Worm (Caenorhabditis elegans): ENCODE measurements around the gene coq-2.

The coq-2 gene

ce11 chrIII:6961937-6962504, 26.3 kb downstream of the coq-2 start, which contains the start of the genes rpn-6.1 and F57B9.1 (continued):
- peak in 1 of 3 experiments; percentile 11 for TF ChIP-seq dpl-1 (GFP tag; optimal IDR thresholded peaks at IDR 0.05)
- peak; percentile 15 for TF ChIP-seq mep-1 (tag; optimal IDR thresholded peaks at IDR 0.05)
- TF ChIP-seq zip-4 (GFP tag; optimal IDR thresholded peaks at IDR 0.05): no peak
- TF ChIP-seq F16B12.6 (tag; optimal IDR thresholded peaks at IDR 0.05): no peak
- no peak for TF ChIP-seq nhr-11 (tag; optimal IDR thresholded peaks at IDR 0.05)
- TF ChIP-seq C16A3.4 (tag; optimal IDR thresholded peaks at IDR 0.05): no peak
- TF ChIP-seq unc-98 (GFP tag; IDR thresholded peaks at IDR 0.05): no peak
- TF ChIP-seq rnt-1 (tag; optimal IDR thresholded peaks at IDR 0.05): no peak
- no peak for TF ChIP-seq ama-1 (optimal IDR thresholded peaks at IDR 0.05)
- no peak for TF ChIP-seq nhr-19 (GFP tag; conservative IDR thresholded peaks at IDR 0.05)
- TF ChIP-seq fos-1 (tag; optimal IDR thresholded peaks at IDR 0.05): no peak
- TF ChIP-seq ceh-63 (GFP tag; optimal IDR thresholded peaks at IDR 0.05): no peak
- TF ChIP-seq aly-2 (tag; optimal IDR thresholded peaks at IDR 0.05): no peak
- no peak for TF ChIP-seq vab-15 (tag; optimal IDR thresholded peaks at IDR 0.05)
- no peak for TF ChIP-seq elt-2 (tag; optimal IDR thresholded peaks at IDR 0.05)
- no peak for TF ChIP-seq ceh-8 (GFP tag; optimal IDR thresholded peaks at IDR 0.05)
- TF ChIP-seq nhr-85 (tag): peak; percentile 49
- TF ChIP-seq hlh-17 (GFP tag; optimal IDR thresholded peaks at IDR 0.05; ENCODE audit: borderline replicate concordance): no peak
- no peak for TF ChIP-seq xbp-1 (tag; optimal IDR thresholded peaks at IDR 0.05)
- TF ChIP-seq unc-86 (tag; optimal IDR thresholded peaks at IDR 0.05): no peak
- no peak for TF ChIP-seq grh-1 (GFP tag; IDR thresholded peaks at IDR 0.05)
- TF ChIP-seq C34B4.2 (tag; optimal IDR thresholded peaks at IDR 0.05): no peak
- no peak for TF ChIP-seq pax-3 (tag; optimal IDR thresholded peaks at IDR 0.05)
- no peak for TF ChIP-seq isw-1 (GFP tag; IDR thresholded peaks at IDR 0.05)
- TF ChIP-seq nhr-71 (tag; optimal IDR thresholded peaks at IDR 0.05): peak; percentile 12
- TF ChIP-seq nhr-20 (tag; optimal IDR thresholded peaks at IDR 0.05): peak; percentile 29
- TF ChIP-seq alr-1 (tag; optimal IDR thresholded peaks at IDR 0.05; ENCODE audit: borderline replicate concordance): no peak
- TF ChIP-seq blmp-1 (tag; optimal IDR thresholded peaks at IDR 0.05): peak; percentile 38
- TF ChIP-seq fkh-8 (tag; optimal IDR thresholded peaks at IDR 0.05): no peak
- TF ChIP-seq lin-39 (tag; optimal IDR thresholded peaks at IDR 0.05): no peak
- TF ChIP-seq unc-130 (tag; optimal IDR thresholded peaks at IDR 0.05): no peak
- no peak for TF ChIP-seq C04F5.9 (tag; optimal IDR thresholded peaks at IDR 0.05)

- TF ChIP-seq efl-1 (optimal IDR thresholded peaks at IDR 0.05) (peak; percentile 91 to 95), efl-1 (GFP tag; optimal IDR thresholded peaks at IDR 0.05 in 1 of 2) (peak; percentile 90 to 99), ztf-4 (tag; optimal IDR thresholded peaks at IDR 0.05) (no peak), pqm-1 (tag; optimal IDR thresholded peaks at IDR 0.05) (no peak), aly-2 (tag; optimal IDR thresholded peaks at IDR 0.05) (no peak), lin-13 (GFP tag; optimal IDR thresholded peaks at IDR 0.05) (peak; percentile 12), Y116A8C.19 (tag; optimal IDR thresholded peaks at IDR 0.05; ENCODE audit: borderline replicate concordance) (no peak), unc-30 (tag; optimal IDR thresholded peaks at IDR 0.05) (no peak), nhr-19 (GFP tag; conservative IDR thresholded peaks at IDR 0.05) (peak; percentile 41), nhr-71 (tag; optimal IDR thresholded peaks at IDR 0.05) (peak; percentile 43), tlp-1 (tag; optimal IDR thresholded peaks at IDR 0.05) (no peak), unc-86 (tag; optimal IDR thresholded peaks at IDR 0.05) (peak; percentile 7), ceh-8 (GFP tag; optimal IDR thresholded peaks at IDR 0.05) (no peak), dpl-1 (GFP tag; optimal IDR thresholded peaks at IDR 0.05) (peak; percentile 84 to 92 (median 89)), mep-1 (tag; optimal IDR thresholded peaks at IDR 0.05) (peak; percentile 16), ets-5 (GFP tag; IDR thresholded peaks at IDR 0.05) (no peak), fos-1 (tag; optimal IDR thresholded peaks at IDR 0.05) (no peak), lin-35 (GFP tag; optimal IDR thresholded peaks at IDR 0.05) (peak; percentile 90 to 95), mdl-1 (tag; optimal IDR thresholded peaks at IDR 0.05) (peak in 1 of 2 experiments; percentile 18), ceh-82 (tag; optimal IDR thresholded peaks at IDR 0.05) (peak in 2 of 3 experiments; percentile 4 to 30), egl-13 (tag; optimal IDR thresholded peaks at IDR 0.05) (no peak), swsn-7 (tag; optimal IDR thresholded peaks at IDR 0.05) (peak; percentile 23), zag-1 (tag; optimal IDR thresholded peaks at IDR 0.05) (no peak), egl-27 (tag; optimal IDR thresholded peaks at IDR 0.05) (no peak), alr-1 (tag; optimal IDR thresholded peaks at IDR 0.05; ENCODE audit: borderline replicate concordance) (no peak), ceh-63 (GFP tag; optimal IDR thresholded peaks at IDR 0.05) (no peak), rnt-1 (tag; optimal IDR thresholded peaks at IDR 0.05) (peak; percentile 34), mab-9 (GFP tag; IDR thresholded peaks at IDR 0.05) (no peak), ceh-90 (tag; optimal IDR thresholded peaks at IDR 0.05) (no peak), nhr-76 (tag; optimal IDR thresholded peaks at IDR 0.05) (no peak)
These were observed 32.4 kb downstream of the coq-2 start, which contains the start of gene panl-2 for ce11 chrIII:6968080-6968639. Gene panl-2, minus strand, starts transcription at chrIII:6968130.

All from whole organism, L1 larva.